Worm (Caenorhabditis elegans): Measurements from ENCODE around the gene vps-24.

ce11 chrII:5014399-5014798, 20.6 kb downstream of the vps-24 start, which contains the start of gene F59A6.2:
- TF ChIP-seq attf-3 (GFP tag; conservative IDR thresholded peaks at IDR 0.05) = no peak
- TF ChIP-seq fkh-3 (tag; optimal IDR thresholded peaks at IDR 0.05) = no peak
- TF ChIP-seq C17E4.6 (GFP tag; IDR thresholded peaks at IDR 0.05) = no peak
- no peak for TF ChIP-seq ztf-26 (tag; optimal IDR thresholded peaks at IDR 0.05)
- no peak for TF ChIP-seq F57C9.4 (tag; optimal IDR thresholded peaks at IDR 0.05)
- no peak for TF ChIP-seq nhr-90 (tag; optimal IDR thresholded peaks at IDR 0.05)
- no peak for TF ChIP-seq hlh-26 (GFP tag; conservative IDR thresholded peaks at IDR 0.05)
- TF ChIP-seq mxl-1 (tag; optimal IDR thresholded peaks at IDR 0.05) = no peak
- no peak for TF ChIP-seq F23B12.7 (tag; optimal IDR thresholded peaks at IDR 0.05; ENCODE audit: insufficient read depth)
- TF ChIP-seq ccch-3 (GFP tag; optimal IDR thresholded peaks at IDR 0.05) = no peak

All from whole organism, young adult.